Worm (Caenorhabditis elegans): ENCODE data around the gene nxf-1.

Gene nxf-1

ce11 chrV:14460615-14461102 lies 45.8 kb upstream of the nxf-1 start, which contains the start of gene F08H9.2:
TSS of gene F08H9.2 (plus strand) at chrV:14460665.
- TF ChIP-seq tbx-7 (tag; optimal IDR thresholded peaks at IDR 0.05): no peak
- no peak for TF ChIP-seq elt-2 (tag; optimal IDR thresholded peaks at IDR 0.05)
- no peak for TF ChIP-seq Y22D7AL.16 (tag; optimal IDR thresholded peaks at IDR 0.05)
- TF ChIP-seq fax-1 (tag; optimal IDR thresholded peaks at IDR 0.05): no peak
- TF ChIP-seq odd-2 (tag; optimal IDR thresholded peaks at IDR 0.05): no peak
- no peak for TF ChIP-seq madf-2 (tag; optimal IDR thresholded peaks at IDR 0.05)
- no peak for TF ChIP-seq ztf-16 (tag; optimal IDR thresholded peaks at IDR 0.05)
- TF ChIP-seq F13H6.1 (tag; optimal IDR thresholded peaks at IDR 0.05): no peak
- no peak for TF ChIP-seq mec-3 (tag; optimal IDR thresholded peaks at IDR 0.05; ENCODE audit: borderline replicate concordance)
- no peak for TF ChIP-seq sox-2 (GFP tag; IDR thresholded peaks at IDR 0.05)
- no peak for TF ChIP-seq npax-4 (tag; optimal IDR thresholded peaks at IDR 0.05)
- no peak for TF ChIP-seq nhr-232 (tag; optimal IDR thresholded peaks at IDR 0.05)
- no peak for TF ChIP-seq dmd-4 (tag; optimal IDR thresholded peaks at IDR 0.05; ENCODE audit: borderline replicate concordance)
- no peak for TF ChIP-seq unc-3 (GFP tag; conservative IDR thresholded peaks at IDR 0.05)
- TF ChIP-seq unc-3 (tag; optimal IDR thresholded peaks at IDR 0.05): no peak
- TF ChIP-seq ama-1 (optimal IDR thresholded peaks at IDR 0.05): no peak
- no peak for TF ChIP-seq lim-6 (tag; optimal IDR thresholded peaks at IDR 0.05)

ce11 chrV:14460122-14460521 lies 45.3 kb upstream of the nxf-1 start:
- TF ChIP-seq elt-4 (tag; optimal IDR thresholded peaks at IDR 0.05) (no peak), lim-6 (tag; optimal IDR thresholded peaks at IDR 0.05) (no peak), ets-4 (tag; optimal IDR thresholded peaks at IDR 0.05) (no peak)

- TF ChIP-seq sox-2 (GFP tag; IDR thresholded peaks at IDR 0.05) (no peak), pag-3 (tag; optimal IDR thresholded peaks at IDR 0.05; ENCODE audit: borderline replicate concordance) (no peak), eyg-1 (tag; optimal IDR thresholded peaks at IDR 0.05) (no peak), che-1 (tag; optimal IDR thresholded peaks at IDR 0.05) (no peak), tbx-7 (tag; optimal IDR thresholded peaks at IDR 0.05) (no peak), hlh-8 (tag; optimal IDR thresholded peaks at IDR 0.05) (no peak), ceh-31 (tag; optimal IDR thresholded peaks at IDR 0.05) (no peak), lin-11 (tag; optimal IDR thresholded peaks at IDR 0.05) (no peak), npax-4 (tag; optimal IDR thresholded peaks at IDR 0.05) (no peak), Y22D7AL.16 (tag; optimal IDR thresholded peaks at IDR 0.05) (no peak), fax-1 (tag; optimal IDR thresholded peaks at IDR 0.05) (no peak), pat-9 (tag; optimal IDR thresholded peaks at IDR 0.05) (no peak), T23F11.4 (GFP tag; optimal IDR thresholded peaks at IDR 0.05) (no peak)
These were observed 42.3 kb upstream of the nxf-1 start, which contains the start of gene coh-3 for ce11 chrV:14457070-14457469. TSS of gene coh-3 (plus strand) at chrV:14457422.

- TF ChIP-seq tbx-2 (tag; optimal IDR thresholded peaks at IDR 0.05) (no peak), unc-42 (tag; optimal IDR thresholded peaks at IDR 0.05) (peak; percentile 48)
These were observed 41.8 kb upstream of the nxf-1 start, which contains the start of gene bmk-1 for ce11 chrV:14456626-14457025. TSS of gene bmk-1 (minus strand) at chrV:14456984.

- TF ChIP-seq ttx-3 (tag; optimal IDR thresholded peaks at IDR 0.05): no peak
- no peak for TF ChIP-seq ceh-48 (tag; optimal IDR thresholded peaks at IDR 0.05)
- TF ChIP-seq hlh-6 (tag; optimal IDR thresholded peaks at IDR 0.05): no peak
- no peak for TF ChIP-seq fax-1 (tag; optimal IDR thresholded peaks at IDR 0.05)
These were observed 34.6 kb upstream of the nxf-1 start, which contains the start of gene F23B12.7 for ce11 chrV:14449397-14449796. TSS of gene F23B12.7 (plus strand) at chrV:14449697.

ce11 chrV:14448669-14449068 lies 33.9 kb upstream of the nxf-1 start:
- no peak for TF ChIP-seq ceh-45 (GFP tag; IDR thresholded peaks at IDR 0.05)
- TF ChIP-seq tbx-7 (tag; optimal IDR thresholded peaks at IDR 0.05): no peak
- no peak for TF ChIP-seq fkh-10 (GFP tag; optimal IDR thresholded peaks at IDR 0.05)
- no peak for TF ChIP-seq ceh-30 (tag; optimal IDR thresholded peaks at IDR 0.05)
- TF ChIP-seq pat-9 (tag; optimal IDR thresholded peaks at IDR 0.05): no peak
- no peak for TF ChIP-seq pag-3 (tag; optimal IDR thresholded peaks at IDR 0.05; ENCODE audit: borderline replicate concordance)
- no peak for TF ChIP-seq ceh-48 (tag; optimal IDR thresholded peaks at IDR 0.05)
- no peak for TF ChIP-seq ceh-9 (tag; optimal IDR thresholded peaks at IDR 0.05)
- TF ChIP-seq che-1 (tag; optimal IDR thresholded peaks at IDR 0.05): no peak
- TF ChIP-seq rnt-1 (tag; optimal IDR thresholded peaks at IDR 0.05): no peak
- no peak for TF ChIP-seq K09A11.1 (tag; optimal IDR thresholded peaks at IDR 0.05; ENCODE audit: insufficient read depth)
- TF ChIP-seq nfya-1 (tag; optimal IDR thresholded peaks at IDR 0.05): no peak
- TF ChIP-seq syd-9 (tag; optimal IDR thresholded peaks at IDR 0.05): no peak
- no peak for TF ChIP-seq sdc-2 (tag; optimal IDR thresholded peaks at IDR 0.05)
- no peak for TF ChIP-seq madf-2 (tag; optimal IDR thresholded peaks at IDR 0.05)
- TF ChIP-seq ceh-31 (tag; optimal IDR thresholded peaks at IDR 0.05): no peak
- no peak for TF ChIP-seq sox-4 (tag; optimal IDR thresholded peaks at IDR 0.05)
- no peak for TF ChIP-seq pha-2 (tag; optimal IDR thresholded peaks at IDR 0.05)

Measured in whole organism, late embryonic.